Worm (Caenorhabditis elegans) whole organism, L2 larva: ENCODE measurements around the gene pigw-1.

Source experiments
- elt-1 ChIP-seq: fragments of 150-350 bp; optimal IDR thresholded peaks from 2 replicates; lab custom pipeline; 2014; ENCODE audit warnings: missing biosample characterization, missing genetic modification characterization
- lsy-2 ChIP-seq, 2 experiments: fragments of 150-350 bp in 1 of 2; sonication (generic microtip) in 1 of 2; optimal IDR thresholded peaks; 2 replicates each; lab custom pipeline; 2014 to 2017; ENCODE audit warnings: missing biosample characterization in 2 of 2, missing genetic modification characterization in 2 of 2
- nhr-11 ChIP-seq: fragments of 150-350 bp; optimal IDR thresholded peaks from 2 replicates; lab custom pipeline; 2014; ENCODE audit warnings: missing biosample characterization, missing genetic modification characterization
- sma-9 ChIP-seq, 2 experiments: fragments of 150-350 bp in 1 of 2; sonication (generic microtip) in 1 of 2; optimal IDR thresholded peaks; 2 replicates each; lab custom pipeline; 2014 to 2016; ENCODE audit warnings: missing genetic modification characterization in 2 of 2, mild to moderate bottlenecking in 1 of 2, missing biosample characterization in 1 of 2, missing compliant biosample characterization in 1 of 2, missing genetic modification reagents in 1 of 2, moderate library complexity in 1 of 2
- zag-1 ChIP-seq: fragments of 150-350 bp; optimal IDR thresholded peaks from 2 replicates; lab custom pipeline; 2014; ENCODE audit warnings: missing biosample characterization, missing genetic modification characterization

DNA sequence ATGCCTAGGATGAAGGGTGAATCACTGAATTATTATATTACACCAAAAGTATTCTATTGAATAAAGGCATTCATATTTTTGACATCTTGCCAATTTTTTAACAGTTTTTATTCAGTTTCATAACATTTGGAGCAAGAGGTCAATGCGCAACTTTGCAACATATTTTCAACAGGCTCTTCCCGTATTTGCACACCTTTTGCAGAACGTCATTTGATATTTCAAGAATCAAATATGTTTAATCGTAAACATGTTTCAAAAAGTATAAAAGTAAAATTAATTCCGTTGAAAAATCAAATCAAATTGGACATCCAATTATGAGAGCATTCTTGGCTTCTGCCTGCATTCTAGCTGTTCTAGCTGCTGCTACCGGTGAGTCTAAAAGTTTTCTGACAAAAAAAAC lies 17.0 kb downstream of the pigw-1 start, which contains the start of gene Y110A2AL.2:
- no peak for TF ChIP-seq nhr-11 (tag; lab: Kevin White, UChicago)
- TF ChIP-seq elt-1 (tag; lab: Kevin White, UChicago), result no peak
- TF ChIP-seq lsy-2 (tag; optimal IDR thresholded peaks at IDR 0.05; lab: Kevin White, UChicago), result no peak
- no peak for TF ChIP-seq sma-9 (GFP tag; optimal IDR thresholded peaks at IDR 0.05; lab: Kevin White, UChicago)
- TF ChIP-seq sma-9 (tag; optimal IDR thresholded peaks at IDR 0.05; lab: Kevin White, UChicago), result no peak
- TF ChIP-seq zag-1 (tag; lab: Kevin White, UChicago), result no peak
